Fruit fly (Drosophila melanogaster) whole organism, pupa: ENCODE results near the gene CG5623.

Source experiments
- CG10348 ChIP-seq: fragments of 200-800 bp; sonication (Bioruptor generic); IDR thresholded peaks from 2 replicates; pipeline ENCODE4 v1.3.6; 2022; ENCODE audit warnings: missing biosample characterization, missing genetic modification characterization
- CG12605 ChIP-seq: fragments of 200-800 bp; sonication (Bioruptor generic); IDR thresholded peaks from 2 replicates; pipeline ENCODE4 v1.3.6; 2022; ENCODE audit warnings: missing biosample characterization, missing genetic modification characterization
- CG13204 ChIP-seq: fragments of 200-800 bp; sonication (Bioruptor generic); optimal IDR thresholded peaks from 2 replicates; lab custom pipeline; 2018; ENCODE audit warnings: missing biosample characterization, mild to moderate bottlenecking, missing genetic modification characterization, moderate library complexity
- CG14655 ChIP-seq: fragments of 200-800 bp; sonication (Bioruptor generic); optimal IDR thresholded peaks from 3 replicates; lab custom pipeline; 2017; ENCODE audit warnings: mild to moderate bottlenecking, missing biosample characterization, missing genetic modification reagents, missing genetic modification characterization
- CG15710 ChIP-seq: fragments of 200-800 bp; sonication (Bioruptor generic); optimal IDR thresholded peaks from 2 replicates; lab custom pipeline; 2018; ENCODE audit warnings: missing biosample characterization, mild to moderate bottlenecking, missing genetic modification characterization, moderate library complexity
- CG17806 ChIP-seq: fragments of 200-800 bp; sonication (Bioruptor generic); optimal IDR thresholded peaks from 2 replicates; lab custom pipeline; 2018; ENCODE audit warnings: missing biosample characterization, mild to moderate bottlenecking, missing genetic modification characterization, moderate library complexity
- CG32121 ChIP-seq: fragments of 200-800 bp; sonication (Bioruptor generic); IDR thresholded peaks from 2 replicates; pipeline ENCODE4 v1.3.6; 2022; ENCODE audit warnings: missing biosample characterization, missing genetic modification characterization
- CG34367 ChIP-seq: fragments of 200-800 bp; sonication (Bioruptor generic); optimal IDR thresholded peaks from 2 replicates; lab custom pipeline; 2018; ENCODE audit warnings: missing biosample characterization, mild to moderate bottlenecking, missing genetic modification characterization
- CG4496 ChIP-seq: fragments of 200-800 bp; sonication (Bioruptor generic); IDR thresholded peaks from 3 replicates; pipeline ENCODE4 v1.3.6; 2022; ENCODE audit warnings: missing biosample characterization, missing genetic modification characterization
- CG8159 ChIP-seq: fragments of 200-800 bp; sonication (Bioruptor generic); optimal IDR thresholded peaks from 3 replicates; lab custom pipeline; 2018; ENCODE audit warnings: missing biosample characterization, mild to moderate bottlenecking, missing genetic modification characterization, moderate library complexity
- CG8301 ChIP-seq: fragments of 200-800 bp; sonication (Bioruptor generic); optimal IDR thresholded peaks from 2 replicates; lab custom pipeline; 2018; ENCODE audit warnings: missing biosample characterization, mild to moderate bottlenecking, missing genetic modification characterization
- CG9948 ChIP-seq: fragments of 200-800 bp; sonication (Bioruptor generic); optimal IDR thresholded peaks from 2 replicates; lab custom pipeline; 2018; ENCODE audit warnings: missing biosample characterization, mild to moderate bottlenecking, missing genetic modification characterization, moderate library complexity
- D1 ChIP-seq: fragments of 200-800 bp; sonication (Bioruptor generic); optimal IDR thresholded peaks from 2 replicates; lab custom pipeline; 2018; ENCODE audit warnings: missing biosample characterization, mild to moderate bottlenecking, missing genetic modification characterization, moderate library complexity
- EcR ChIP-seq: fragments of 200-800 bp; sonication (Bioruptor generic); optimal IDR thresholded peaks from 3 replicates; lab custom pipeline; 2019; ENCODE audit warnings: missing biosample characterization, missing genetic modification characterization, mild to moderate bottlenecking, moderate library complexity, missing genetic modification reagents
- Ets98B ChIP-seq: fragments of 200-800 bp; sonication (Bioruptor generic); IDR thresholded peaks from 2 replicates; pipeline ENCODE4 v1.3.6; 2022; ENCODE audit warnings: missing biosample characterization, missing genetic modification characterization
- Pif1A ChIP-seq: fragments of 200-800 bp; sonication (Bioruptor generic); optimal IDR thresholded peaks from 3 replicates; lab custom pipeline; 2016; ENCODE audit warnings: missing biosample characterization, missing genetic modification characterization
- Pif1B ChIP-seq: fragments of 200-800 bp; sonication (Bioruptor generic); optimal IDR thresholded peaks from 3 replicates; lab custom pipeline; 2016; ENCODE audit warnings: missing biosample characterization, missing genetic modification characterization
- Snoo ChIP-seq: fragments of 200-800 bp; sonication (Bioruptor generic); optimal IDR thresholded peaks from 3 replicates; lab custom pipeline; 2017; ENCODE audit warnings: missing biosample characterization, mild to moderate bottlenecking, missing genetic modification characterization, inconsistent platforms
- fd96Ca ChIP-seq: fragments of 200-800 bp; sonication (Bioruptor generic); IDR thresholded peaks from 3 replicates; pipeline ENCODE4 v1.3.6; 2022; ENCODE audit warnings: missing biosample characterization, missing genetic modification characterization
- gl ChIP-seq: fragments of 200-800 bp; sonication (Bioruptor generic); optimal IDR thresholded peaks from 2 replicates; lab custom pipeline; 2018; ENCODE audit warnings: missing biosample characterization, mild to moderate bottlenecking, missing genetic modification characterization
- rn ChIP-seq: fragments of 200-800 bp; sonication (Bioruptor generic); IDR thresholded peaks from 2 replicates; pipeline ENCODE4 v1.3.6; 2022; ENCODE audit warnings: missing biosample characterization, missing genetic modification characterization

Gene CG5623

DNA sequence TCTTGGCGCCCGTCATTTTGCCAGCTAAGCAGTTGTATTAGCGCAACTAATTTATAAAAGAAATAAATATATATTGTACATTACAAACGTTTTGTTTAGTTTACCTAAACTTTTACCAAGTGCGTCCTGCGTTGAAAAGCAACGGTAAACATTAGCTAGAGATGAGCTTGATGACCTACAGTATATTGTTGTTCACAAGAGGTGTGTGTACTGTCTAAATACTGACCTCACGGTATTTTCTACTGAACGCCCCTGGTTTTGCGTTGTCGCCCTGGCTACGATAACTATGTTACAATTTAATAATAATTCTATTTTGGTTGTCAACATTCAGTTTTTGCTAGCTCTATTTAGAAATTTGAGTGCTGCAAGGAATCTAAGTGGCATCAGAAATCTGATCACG is 25.2 kb upstream of the CG5623 start, which contains the start of gene Acyp2:
Gene Acyp2, plus strand, starts transcription at position 262 of the 400 bp plus-strand sequence.
- TF ChIP-seq rn (GFP tag; lab: Robert Waterston, UW) (no peak), fd96Ca (GFP tag; lab: Robert Waterston, UW) (no peak), CG34367 (tag; lab: Kevin White, UChicago) (no peak), EcR (GFP tag; lab: Kevin White, UChicago) (no peak), Snoo (no peak), Ets98B (GFP tag; lab: Robert Waterston, UW) (no peak), CG32121 (GFP tag; lab: Robert Waterston, UW) (no peak), CG9948 (no peak), CG8301 (tag; lab: Kevin White, UChicago) (no peak), CG4496 (no peak), Pif1A (GFP tag; lab: Kevin White, UChicago) (no peak), CG13204 (no peak), CG14655 (GFP tag; lab: Kevin White, UChicago) (no peak), gl (no peak), CG8159 (tag; lab: Kevin White, UChicago) (no peak), D1 (tag; lab: Kevin White, UChicago) (no peak), CG10348 (GFP tag; lab: Robert Waterston, UW) (no peak)

DNA sequence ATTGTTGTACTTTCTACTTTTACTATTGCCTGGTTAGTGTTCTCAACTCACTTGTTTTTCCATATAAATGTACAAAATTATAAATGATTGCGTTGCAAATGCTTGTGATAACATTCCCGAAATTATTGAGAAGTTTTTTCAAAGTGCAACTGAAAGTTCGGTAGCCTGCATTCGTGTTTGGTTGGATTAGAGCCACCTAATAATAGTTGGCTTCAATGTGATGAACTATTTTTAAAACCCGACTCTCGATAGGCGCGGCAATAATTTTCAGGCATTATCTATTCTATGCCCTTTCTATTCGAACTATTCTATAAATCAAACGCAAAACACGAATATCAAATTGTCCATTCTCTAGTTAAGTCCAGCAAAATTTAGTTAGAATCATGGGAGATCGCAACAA is 21.0 kb upstream of the CG5623 start, which contains the start of gene Uros2:
Gene Uros2, plus strand, starts transcription at position 301 of the 400 bp plus-strand sequence.
- no peak for TF ChIP-seq CG17806 (tag; lab: Kevin White, UChicago)

DNA sequence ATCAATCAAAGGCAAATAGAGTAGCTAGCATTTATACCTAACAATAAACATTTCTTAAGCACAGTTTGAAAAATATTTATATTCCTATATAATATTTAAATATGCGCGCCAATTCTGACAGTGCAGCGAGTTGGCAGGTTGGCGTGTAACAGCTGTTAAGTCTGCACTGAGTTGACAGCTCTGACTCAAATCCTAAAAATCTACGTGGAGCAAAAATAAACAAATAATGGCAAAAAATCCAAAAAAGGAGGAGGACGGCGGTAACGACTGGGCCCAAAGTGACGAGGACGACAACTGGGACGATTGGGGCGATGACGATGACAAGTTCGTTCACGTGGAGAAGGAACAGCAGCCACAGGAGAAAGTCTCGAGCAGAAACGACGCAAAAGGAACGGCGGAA is 19.3 kb upstream of the CG5623 start, which contains the start of gene CG9590:
Gene CG9590, plus strand, starts transcription at position 166 of the 400 bp plus-strand sequence.
- TF ChIP-seq D1 (tag; lab: Kevin White, UChicago) (no peak), CG17806 (tag; lab: Kevin White, UChicago) (no peak), CG8301 (tag; lab: Kevin White, UChicago) (no peak), CG4496 (no peak), CG8159 (tag; lab: Kevin White, UChicago) (no peak), CG32121 (GFP tag; lab: Robert Waterston, UW) (no peak), Snoo (no peak), CG14655 (GFP tag; lab: Kevin White, UChicago) (no peak), fd96Ca (GFP tag; lab: Robert Waterston, UW) (no peak), rn (GFP tag; lab: Robert Waterston, UW) (no peak)

DNA sequence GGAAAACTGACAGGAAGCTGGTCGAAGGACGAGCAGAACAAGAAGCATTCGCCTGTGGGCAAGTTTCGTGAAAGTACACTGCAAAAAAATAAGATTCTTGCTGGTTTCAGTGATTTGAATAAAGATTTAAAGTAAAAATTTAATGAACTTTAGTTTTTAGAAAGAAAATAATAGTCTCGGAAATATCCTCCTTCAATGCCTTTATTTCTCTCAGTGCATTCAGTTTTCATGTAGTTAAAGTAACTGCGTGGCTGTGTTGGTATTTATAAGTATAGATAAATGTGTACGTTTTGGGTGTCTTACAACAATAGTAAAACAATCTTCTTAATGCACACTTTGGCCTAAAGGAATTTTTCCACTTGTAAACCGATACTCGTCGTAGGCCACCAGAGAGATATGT is 17.1 kb upstream of the CG5623 start:
- no peak for TF ChIP-seq CG9948
- no peak for TF ChIP-seq CG4496
- no peak for TF ChIP-seq CG32121 (GFP tag; lab: Robert Waterston, UW)
- no peak for TF ChIP-seq CG8159 (tag; lab: Kevin White, UChicago)
- TF ChIP-seq Ets98B (GFP tag; lab: Robert Waterston, UW): no peak
- no peak for TF ChIP-seq D1 (tag; lab: Kevin White, UChicago)
- TF ChIP-seq CG15710 (tag; lab: Kevin White, UChicago): no peak
- no peak for TF ChIP-seq fd96Ca (GFP tag; lab: Robert Waterston, UW)
- no peak for TF ChIP-seq gl
- TF ChIP-seq, all 21 proteins: peak for 0

DNA sequence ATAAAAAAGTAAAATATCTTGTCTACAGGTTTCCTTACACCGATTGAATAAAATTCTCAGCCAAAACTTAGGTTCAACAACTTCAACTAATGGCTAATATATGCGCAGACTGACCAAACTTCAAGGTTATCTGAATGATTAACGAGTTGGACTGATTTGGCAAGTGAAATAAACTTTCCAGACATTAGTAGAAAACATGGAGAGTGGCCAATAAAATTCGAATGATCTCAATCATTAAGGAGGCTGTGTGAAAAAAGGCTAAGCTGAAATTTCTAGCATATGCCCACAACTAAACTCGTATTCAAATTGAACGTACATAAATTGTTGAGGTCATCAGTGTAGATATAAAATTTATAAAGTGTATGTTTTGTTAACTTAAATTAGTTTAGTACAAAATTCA is 12.3 kb upstream of the CG5623 start, which contains the start of gene CG5614:
Gene CG5614, plus strand, starts transcription at position 301 of the 400 bp plus-strand sequence.
- TF ChIP-seq gl: no peak
- no peak for TF ChIP-seq fd96Ca (GFP tag; lab: Robert Waterston, UW)
- TF ChIP-seq CG8159 (tag; lab: Kevin White, UChicago): no peak
- no peak for TF ChIP-seq Ets98B (GFP tag; lab: Robert Waterston, UW)
- TF ChIP-seq CG12605 (GFP tag; lab: Robert Waterston, UW): no peak
- no peak for TF ChIP-seq rn (GFP tag; lab: Robert Waterston, UW)
- TF ChIP-seq CG34367 (tag; lab: Kevin White, UChicago): no peak
- TF ChIP-seq D1 (tag; lab: Kevin White, UChicago): no peak
- no peak for TF ChIP-seq CG13204
- TF ChIP-seq CG14655 (GFP tag; lab: Kevin White, UChicago): no peak
- no peak for TF ChIP-seq CG17806 (tag; lab: Kevin White, UChicago)
- TF ChIP-seq CG4496: no peak
- TF ChIP-seq CG8301 (tag; lab: Kevin White, UChicago): no peak
- TF ChIP-seq Pif1B: no peak
- no peak for TF ChIP-seq CG32121 (GFP tag; lab: Robert Waterston, UW)
- TF ChIP-seq EcR (GFP tag; lab: Kevin White, UChicago): no peak
- no peak for TF ChIP-seq Pif1A (GFP tag; lab: Kevin White, UChicago)
- TF ChIP-seq Snoo: no peak
- no peak for TF ChIP-seq CG15710 (tag; lab: Kevin White, UChicago)
- TF ChIP-seq CG9948: no peak

DNA sequence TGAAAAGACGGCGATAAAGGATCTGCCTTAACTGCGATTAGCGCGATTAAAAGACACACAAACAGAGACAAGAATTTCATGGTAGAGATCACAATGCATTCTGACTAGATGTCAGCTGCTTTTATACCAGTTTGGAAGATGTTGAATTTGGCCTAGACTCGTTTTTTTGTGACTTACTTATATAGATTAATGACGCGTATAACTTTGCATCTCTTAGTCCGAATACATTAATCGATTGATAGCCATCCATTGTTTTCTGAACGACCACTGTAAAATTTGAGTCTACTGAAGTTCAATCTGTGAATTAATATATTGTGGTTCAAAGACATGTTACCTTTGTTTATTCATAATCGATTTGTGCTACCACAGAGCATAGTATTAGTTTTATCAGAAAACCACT is 8.0 kb upstream of the CG5623 start, which contains the start of gene CG45207:
Gene CG45207, minus strand, starts transcription at position 101 of the 400 bp plus-strand sequence.
- TF ChIP-seq CG4496: no peak
- no peak for TF ChIP-seq gl
- no peak for TF ChIP-seq CG12605 (GFP tag; lab: Robert Waterston, UW)
- no peak for TF ChIP-seq CG10348 (GFP tag; lab: Robert Waterston, UW)
- TF ChIP-seq rn (GFP tag; lab: Robert Waterston, UW): no peak
- TF ChIP-seq Pif1B: no peak
- TF ChIP-seq CG14655 (GFP tag; lab: Kevin White, UChicago): no peak
- TF ChIP-seq CG13204: no peak
- TF ChIP-seq D1 (tag; lab: Kevin White, UChicago): no peak
- TF ChIP-seq CG34367 (tag; lab: Kevin White, UChicago): no peak
- no peak for TF ChIP-seq fd96Ca (GFP tag; lab: Robert Waterston, UW)
- TF ChIP-seq CG15710 (tag; lab: Kevin White, UChicago): no peak
- TF ChIP-seq EcR (GFP tag; lab: Kevin White, UChicago): no peak
- no peak for TF ChIP-seq CG8301 (tag; lab: Kevin White, UChicago)
- no peak for TF ChIP-seq Pif1A (GFP tag; lab: Kevin White, UChicago)
- TF ChIP-seq CG8159 (tag; lab: Kevin White, UChicago): no peak
- no peak for TF ChIP-seq Ets98B (GFP tag; lab: Robert Waterston, UW)
- TF ChIP-seq CG17806 (tag; lab: Kevin White, UChicago): no peak
- TF ChIP-seq CG32121 (GFP tag; lab: Robert Waterston, UW): no peak
